Fruit fly (Drosophila melanogaster): ENCODE measurements around the gene rtp.

rtp gene

DNA sequence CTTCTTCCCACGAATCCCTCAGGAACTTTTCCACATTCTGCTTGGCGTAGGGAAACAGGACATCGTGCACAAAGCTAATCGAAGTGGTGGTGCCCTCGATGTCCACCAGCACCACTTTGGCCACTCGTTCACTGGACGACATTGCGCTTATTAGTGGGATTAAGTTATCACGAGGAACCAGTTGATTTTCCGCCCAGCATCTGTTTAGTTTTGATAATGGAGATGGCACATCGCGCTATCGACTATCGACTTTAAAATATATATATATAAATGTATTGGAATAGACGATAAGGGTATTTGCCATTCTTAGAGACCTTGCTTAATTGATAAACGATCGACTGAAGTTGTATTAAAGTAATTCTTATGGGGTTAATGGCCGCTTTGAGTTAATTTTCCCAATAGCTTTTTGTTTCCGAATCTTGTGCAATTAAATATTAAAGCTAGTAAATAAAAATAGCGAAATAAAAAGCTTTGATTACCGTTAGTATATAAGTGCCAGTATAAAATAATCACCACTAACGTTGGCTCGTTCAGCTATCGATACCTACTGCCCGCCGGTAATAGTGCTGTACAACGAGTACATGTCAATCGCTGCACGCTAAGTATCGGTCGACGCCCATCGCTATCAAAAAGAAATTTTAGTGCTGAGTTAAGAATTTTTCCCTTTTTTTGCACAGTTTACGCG, 19.5 kb upstream of the rtp start, which contains the start of the genes Enoph and Hph (continued):
- TF ChIP-seq CG8944 (GFP tag; optimal IDR thresholded peaks at IDR 0.05) (peak; percentile 37), Hey (tag; optimal IDR thresholded peaks at IDR 0.05) (no peak), ab (GFP tag; optimal IDR thresholded peaks at IDR 0.05) (no peak), CG3065 (GFP tag; optimal IDR thresholded peaks at IDR 0.05) (peak; percentile 15), CG9797 (GFP tag; optimal IDR thresholded peaks at IDR 0.05) (peak; percentile 35), gro (GFP tag; optimal IDR thresholded peaks at IDR 0.05) (peak; percentile 5), Dll (GFP tag; IDR thresholded peaks at IDR 0.05; ENCODE audit: partially characterized antibody) (peak; percentile 83), Fer1 (GFP tag; optimal IDR thresholded peaks at IDR 0.05) (peak; percentile 65), Dp (GFP tag; optimal IDR thresholded peaks at IDR 0.05) (peak; percentile 48), CG11504 (tag; optimal IDR thresholded peaks at IDR 0.05) (peak; percentile 73), nmo (GFP tag; optimal IDR thresholded peaks at IDR 0.05) (peak; percentile 82), sd (tag; optimal IDR thresholded peaks at IDR 0.05) (peak; percentile 19), otp (GFP tag; IDR thresholded peaks at IDR 0.05) (no peak), CG15269 (tag; optimal IDR thresholded peaks at IDR 0.05) (peak; percentile 67), repo (GFP tag; optimal IDR thresholded peaks at IDR 0.05) (peak; percentile 22), mirr (GFP tag; optimal IDR thresholded peaks at IDR 0.05) (no peak), Neu2 (GFP tag; optimal IDR thresholded peaks at IDR 0.05; ENCODE audit: borderline replicate concordance) (no peak), knrl (GFP tag; IDR thresholded peaks at IDR 0.05; ENCODE audit: partially characterized antibody) (peak; percentile 83), Mrtf (GFP tag; IDR thresholded peaks at IDR 0.05) (0 out of 3 replicates have a peak, but pooled peaks have one; percentile 28), slbo (GFP tag; IDR thresholded peaks at IDR 0.05) (peak; percentile 52; the same call in 1 of the 2 replicates), CG4404 (GFP tag; IDR thresholded peaks at IDR 0.05) (peak; percentile 54; the same call in 1 of the 2 replicates), lov (optimal IDR thresholded peaks at IDR 0.05) (no peak), lov (GFP tag; IDR thresholded peaks at IDR 0.05) (no peak), CG8359 (GFP tag; optimal IDR thresholded peaks at IDR 0.05; ENCODE audit: borderline replicate concordance) (peak; percentile 13), Sox100B (GFP tag; optimal IDR thresholded peaks at IDR 0.05) (peak; percentile 69), CG33557 (GFP tag; optimal IDR thresholded peaks at IDR 0.05) (peak; percentile 50), Jarid2 (GFP tag; optimal IDR thresholded peaks at IDR 0.05) (peak; percentile 27), Vsx1 (GFP tag; optimal IDR thresholded peaks at IDR 0.05) (peak; percentile 50), Abd-B (GFP tag; optimal IDR thresholded peaks at IDR 0.05) (peak; percentile 79), CG15479 (GFP tag; optimal IDR thresholded peaks at IDR 0.05) (no peak), unc-4 (GFP tag; IDR thresholded peaks at IDR 0.05; ENCODE audit: partially characterized antibody) (peak; percentile 71; the same call in 1 of the 2 replicates), sqz (GFP tag; optimal IDR thresholded peaks at IDR 0.05) (no peak), dysf (GFP tag; IDR thresholded peaks at IDR 0.05) (peak; percentile 73), CG11247 (GFP tag; IDR thresholded peaks at IDR 0.05) (no peak), tx (GFP tag; optimal IDR thresholded peaks at IDR 0.05) (peak; percentile 51), NK7.1 (GFP tag; optimal IDR thresholded peaks at IDR 0.05) (no peak), fd102C (GFP tag; optimal IDR thresholded peaks at IDR 0.05) (no peak), jumu (GFP tag; optimal IDR thresholded peaks at IDR 0.05) (peak; percentile 62), CG13624 (GFP tag; optimal IDR thresholded peaks at IDR 0.05) (peak; percentile 71), z (GFP tag; IDR thresholded peaks at IDR 0.05) (no peak), CG1603 (tag; optimal IDR thresholded peaks at IDR 0.05) (peak; percentile 36), CG16863 (GFP tag; optimal IDR thresholded peaks at IDR 0.05) (peak; percentile 43), CG34422 (GFP tag; IDR thresholded peaks at IDR 0.05) (peak; percentile 52; the same call in 2 of the 3 replicates), trh (GFP tag; optimal IDR thresholded peaks at IDR 0.05) (peak; percentile 33), lola (GFP tag; optimal IDR thresholded peaks at IDR 0.05) (peak in 1 of 3 experiments; percentile 52), amos (GFP tag; IDR thresholded peaks at IDR 0.05; ENCODE audit: partially characterized antibody) (peak; percentile 86), PHDP (tag; optimal IDR thresholded peaks at IDR 0.05) (peak; percentile 58), lab (GFP tag; optimal IDR thresholded peaks at IDR 0.05) (peak; percentile 62)
